Worm (Caenorhabditis elegans) whole organism, midembryonic: Measurements from ENCODE around the gene C11H1.9.

Experiments
- T22C8.4 ChIP-seq: fragments of 200-800 bp; sonication (Bioruptor generic); IDR thresholded peaks from 2 replicates; pipeline ENCODE4 v1.3.6; 2022; ENCODE audit warnings: missing genetic modification characterization, missing compliant biosample characterization
- cog-1 ChIP-seq: sonication (generic microtip); optimal IDR thresholded peaks from 2 replicates; lab custom pipeline; 2016; ENCODE audit warnings: missing genetic modification characterization, missing compliant biosample characterization
- flt-1 ChIP-seq: fragments of 200-800 bp; sonication (Bioruptor generic); IDR thresholded peaks from 2 replicates; pipeline ENCODE4 v1.3.6; 2022; ENCODE audit warnings: missing genetic modification characterization, missing compliant biosample characterization
- klf-2 ChIP-seq: fragments of 200-800 bp; sonication (Bioruptor generic); conservative IDR thresholded peaks from 2 replicates; pipeline ENCODE4 v1.3.6; 2022; ENCODE audit warnings: missing genetic modification reagents, missing genetic modification characterization, missing compliant biosample characterization
- med-1 ChIP-seq: sonication (generic microtip); optimal IDR thresholded peaks from 2 replicates; lab custom pipeline; 2017; ENCODE audit warnings: missing genetic modification characterization, mild to moderate bottlenecking, missing compliant biosample characterization, antibody characterized with exemption, missing genetic modification reagents; ENCODE audit not compliant: insufficient read depth
- ref-1 ChIP-seq: fragments of 200-800 bp; sonication (Bioruptor generic); conservative IDR thresholded peaks from 2 replicates; pipeline ENCODE4 v1.3.6; 2022; ENCODE audit warnings: missing genetic modification reagents, missing genetic modification characterization, missing compliant biosample characterization
- tab-1 ChIP-seq: fragments of 200-800 bp; sonication (Bioruptor generic); IDR thresholded peaks from 2 replicates; pipeline ENCODE4 v1.3.6; 2022; ENCODE audit warnings: missing genetic modification characterization, missing compliant biosample characterization
- ztf-23 ChIP-seq: fragments of 200-800 bp; sonication (Bioruptor generic); IDR thresholded peaks from 2 replicates; pipeline ENCODE4 v1.3.6; 2022; ENCODE audit warnings: missing genetic modification reagents, missing genetic modification characterization, missing compliant biosample characterization
- ztf-29 ChIP-seq: fragments of 200-800 bp; sonication (Bioruptor generic); IDR thresholded peaks from 2 replicates; pipeline ENCODE4 v1.3.6; 2022; ENCODE audit warnings: missing genetic modification reagents, missing genetic modification characterization, missing compliant biosample characterization

C11H1.9 gene

DNA sequence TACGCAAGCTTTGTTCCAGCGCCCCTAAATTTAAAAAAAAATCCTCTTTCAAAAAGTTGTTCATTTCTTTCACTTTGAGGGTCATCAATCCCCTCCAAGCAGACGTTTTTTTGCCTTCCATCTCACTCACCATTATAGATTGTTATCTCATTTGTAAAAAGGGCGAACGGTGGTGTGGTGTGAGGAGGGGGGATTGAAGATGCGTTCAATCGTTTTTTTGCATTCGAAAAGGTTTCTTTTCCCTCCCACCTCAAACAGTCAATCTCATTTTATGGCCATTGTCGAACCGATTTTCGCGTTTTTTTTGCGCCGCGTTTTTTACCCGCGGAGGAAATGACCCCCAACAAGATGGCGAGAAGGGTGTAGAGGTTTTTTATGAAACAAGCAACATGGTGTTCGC lies 18.7 kb upstream of the C11H1.9 start:
- TF ChIP-seq T22C8.4 (GFP tag; lab: Robert Waterston, UW) (no peak), ref-1 (GFP tag; lab: Robert Waterston, UW) (no peak), klf-2 (GFP tag; lab: Robert Waterston, UW) (no peak), cog-1 (tag; lab: Kevin White, UChicago) (no peak), tab-1 (GFP tag; lab: Robert Waterston, UW) (no peak), med-1 (GFP tag; lab: Kevin White, UChicago) (no peak), flt-1 (no peak), ztf-23 (GFP tag; lab: Robert Waterston, UW) (no peak), ztf-29 (GFP tag; lab: Robert Waterston, UW) (no peak)

- TF ChIP-seq T22C8.4 (GFP tag; lab: Robert Waterston, UW) = no peak
- no peak for TF ChIP-seq ref-1 (GFP tag; lab: Robert Waterston, UW)
- TF ChIP-seq cog-1 (tag; lab: Kevin White, UChicago) = no peak
- TF ChIP-seq ztf-23 (GFP tag; lab: Robert Waterston, UW) = no peak
These were observed 15.4 kb upstream of the C11H1.9 start for ce11 chrX:14335621-14336020.

ce11 chrX:14335220-14335619 lies 15.0 kb upstream of the C11H1.9 start, which contains the start of gene K04G11.1:
Gene K04G11.1 (plus strand): TSS chrX:14335520.
- no peak for TF ChIP-seq cog-1 (tag; lab: Kevin White, UChicago)
- no peak for TF ChIP-seq klf-2 (GFP tag; lab: Robert Waterston, UW)
- no peak for TF ChIP-seq T22C8.4 (GFP tag; lab: Robert Waterston, UW)

- TF ChIP-seq flt-1 (no peak), ztf-23 (GFP tag; lab: Robert Waterston, UW) (no peak), klf-2 (GFP tag; lab: Robert Waterston, UW) (no peak), tab-1 (GFP tag; lab: Robert Waterston, UW) (no peak), ref-1 (GFP tag; lab: Robert Waterston, UW) (no peak), ztf-29 (GFP tag; lab: Robert Waterston, UW) (no peak), cog-1 (tag; lab: Kevin White, UChicago) (no peak), T22C8.4 (GFP tag; lab: Robert Waterston, UW) (no peak), med-1 (GFP tag; lab: Kevin White, UChicago) (no peak)
These were observed 14.0 kb upstream of the C11H1.9 start for ce11 chrX:14334151-14334550.

DNA sequence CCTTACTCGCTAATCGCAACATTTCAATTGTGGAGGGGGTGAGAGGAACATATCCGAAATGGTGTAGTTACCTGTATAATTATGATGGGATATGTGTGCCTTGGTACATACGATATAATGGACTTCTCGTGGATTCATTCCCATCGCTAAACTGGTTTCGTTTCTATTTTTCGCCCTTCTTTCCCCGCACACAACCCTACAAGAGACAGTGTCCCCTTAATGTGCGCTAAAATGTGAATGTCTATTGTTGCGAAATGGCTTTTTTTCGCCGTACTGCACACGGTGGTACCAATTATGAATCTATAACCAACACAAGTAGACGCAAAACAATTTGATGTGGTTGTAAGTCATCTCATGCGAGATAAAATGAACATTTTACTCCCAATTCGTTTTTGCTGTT lies 9.2 kb upstream of the C11H1.9 start:
- no peak for TF ChIP-seq ztf-29 (GFP tag; lab: Robert Waterston, UW)

- no peak for TF ChIP-seq ztf-23 (GFP tag; lab: Robert Waterston, UW)
- TF ChIP-seq ref-1 (GFP tag; lab: Robert Waterston, UW) = no peak
- no peak for TF ChIP-seq med-1 (GFP tag; lab: Kevin White, UChicago)
- TF ChIP-seq tab-1 (GFP tag; lab: Robert Waterston, UW) = no peak
- no peak for TF ChIP-seq cog-1 (tag; lab: Kevin White, UChicago)
- no peak for TF ChIP-seq ztf-29 (GFP tag; lab: Robert Waterston, UW)
- TF ChIP-seq flt-1 = no peak
- TF ChIP-seq klf-2 (GFP tag; lab: Robert Waterston, UW) = no peak
- no peak for TF ChIP-seq T22C8.4 (GFP tag; lab: Robert Waterston, UW)
These were observed 7.2 kb upstream of the C11H1.9 start, which contains the start of gene C11H1.7 for ce11 chrX:14327398-14327797. Gene C11H1.7 (plus strand): TSS chrX:14327409.

DNA sequence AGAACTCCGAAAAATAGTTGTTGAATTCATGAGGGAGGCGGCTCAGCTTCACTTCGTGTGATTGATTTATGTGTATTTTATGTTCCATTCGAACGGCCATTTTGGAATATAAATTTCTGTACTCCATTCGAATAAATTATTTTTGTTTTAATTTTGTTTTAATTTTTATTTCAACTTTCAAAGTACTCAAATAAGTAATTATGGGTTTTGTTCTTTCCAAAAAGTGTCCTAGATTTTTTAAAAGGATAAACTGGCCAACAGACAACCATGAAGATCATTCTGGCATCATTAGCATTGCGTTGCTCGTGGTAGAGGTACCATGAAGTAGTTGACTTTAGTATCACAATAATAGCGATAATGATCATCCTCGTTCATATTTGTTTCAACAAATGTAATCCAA lies 6.4 kb upstream of the C11H1.9 start:
- TF ChIP-seq klf-2 (GFP tag; lab: Robert Waterston, UW) (no peak), T22C8.4 (GFP tag; lab: Robert Waterston, UW) (no peak), ztf-29 (GFP tag; lab: Robert Waterston, UW) (no peak), cog-1 (tag; lab: Kevin White, UChicago) (no peak), ref-1 (GFP tag; lab: Robert Waterston, UW) (no peak), flt-1 (no peak), ztf-23 (GFP tag; lab: Robert Waterston, UW) (no peak), tab-1 (GFP tag; lab: Robert Waterston, UW) (no peak)

- TF ChIP-seq T22C8.4 (GFP tag; lab: Robert Waterston, UW) (no peak), cog-1 (tag; lab: Kevin White, UChicago) (no peak), flt-1 (no peak), med-1 (GFP tag; lab: Kevin White, UChicago) (no peak), klf-2 (GFP tag; lab: Robert Waterston, UW) (no peak), ref-1 (GFP tag; lab: Robert Waterston, UW) (no peak), tab-1 (GFP tag; lab: Robert Waterston, UW) (no peak), ztf-29 (GFP tag; lab: Robert Waterston, UW) (no peak), ztf-23 (GFP tag; lab: Robert Waterston, UW) (no peak)
These were observed 4.1 kb upstream of the C11H1.9 start for ce11 chrX:14324289-14324688.

- TF ChIP-seq klf-2 (GFP tag; lab: Robert Waterston, UW) = no peak
- TF ChIP-seq ztf-29 (GFP tag; lab: Robert Waterston, UW) = no peak
- TF ChIP-seq ref-1 (GFP tag; lab: Robert Waterston, UW) = no peak
- no peak for TF ChIP-seq med-1 (GFP tag; lab: Kevin White, UChicago)
- no peak for TF ChIP-seq ztf-23 (GFP tag; lab: Robert Waterston, UW)
- no peak for TF ChIP-seq flt-1
- no peak for TF ChIP-seq T22C8.4 (GFP tag; lab: Robert Waterston, UW)
- no peak for TF ChIP-seq cog-1 (tag; lab: Kevin White, UChicago)
- TF ChIP-seq tab-1 (GFP tag; lab: Robert Waterston, UW) = no peak
These were observed 2.6 kb upstream of the C11H1.9 start for ce11 chrX:14322793-14323192.

- no peak for TF ChIP-seq ztf-29 (GFP tag; lab: Robert Waterston, UW)
- TF ChIP-seq klf-2 (GFP tag; lab: Robert Waterston, UW) = no peak
- no peak for TF ChIP-seq tab-1 (GFP tag; lab: Robert Waterston, UW)
- TF ChIP-seq med-1 (GFP tag; lab: Kevin White, UChicago) = no peak
- no peak for TF ChIP-seq cog-1 (tag; lab: Kevin White, UChicago)
- no peak for TF ChIP-seq flt-1
- TF ChIP-seq ztf-23 (GFP tag; lab: Robert Waterston, UW) = no peak
- no peak for TF ChIP-seq ref-1 (GFP tag; lab: Robert Waterston, UW)
These were observed 4.1 kb downstream of the C11H1.9 start for ce11 chrX:14316132-14316531.
